Fruit fly (Drosophila melanogaster): Measurements from ENCODE around the gene Pcif1.

DNA sequence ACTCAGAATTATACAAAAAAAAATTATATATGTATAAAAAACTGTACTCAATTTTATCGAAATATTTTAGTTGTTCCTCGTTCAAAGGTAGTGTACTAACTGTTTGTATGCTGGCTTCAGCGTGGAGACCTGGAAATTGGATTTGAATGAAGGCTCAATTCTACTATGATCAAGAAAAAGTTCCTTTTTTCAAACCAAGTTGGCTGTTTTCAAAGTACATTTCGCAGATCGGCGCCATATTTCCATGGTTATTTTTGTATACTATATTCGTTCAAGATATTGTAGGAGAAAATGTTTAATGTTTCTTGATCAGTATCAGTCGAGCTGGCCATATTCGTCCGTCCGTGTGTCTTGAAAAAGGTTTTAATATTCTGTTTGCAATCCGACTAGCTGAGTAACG is 31.9 kb upstream of the Pcif1 start, which contains the start of gene Mst77F:
- no peak for TF ChIP-seq h (optimal IDR thresholded peaks at IDR 0.05)
- TF ChIP-seq ttk (optimal IDR thresholded peaks at IDR 0.05): no peak
- TF ChIP-seq Myc (optimal IDR thresholded peaks at IDR 0.05): no peak
- TF ChIP-seq psq (optimal IDR thresholded peaks at IDR 0.05): no peak
- TF ChIP-seq Sin3A (optimal IDR thresholded peaks at IDR 0.05): no peak
- TF ChIP-seq insv (optimal IDR thresholded peaks at IDR 0.05): no peak
